Worm (Caenorhabditis elegans): ENCODE data around the gene npax-3.

The npax-3 gene

ce11 chrIV:10832148-10832547, 4.2 kb upstream of the npax-3 start, which contains the start of gene best-15:
Gene best-15 (minus strand): TSS chrIV:10832248.
- no peak for TF ChIP-seq nhr-11 (tag; optimal IDR thresholded peaks at IDR 0.05)
- TF ChIP-seq aha-1 (tag; optimal IDR thresholded peaks at IDR 0.05) = no peak
- TF ChIP-seq unc-86 (tag; optimal IDR thresholded peaks at IDR 0.05) = no peak
- TF ChIP-seq zag-1 (tag; optimal IDR thresholded peaks at IDR 0.05) = no peak
- TF ChIP-seq dsc-1 (tag; optimal IDR thresholded peaks at IDR 0.05) = no peak
- no peak for TF ChIP-seq fkh-8 (tag; optimal IDR thresholded peaks at IDR 0.05)
- no peak for TF ChIP-seq nhr-77 (tag; optimal IDR thresholded peaks at IDR 0.05)
- TF ChIP-seq lsy-2 (tag; optimal IDR thresholded peaks at IDR 0.05) = no peak
- TF ChIP-seq blmp-1 (tag; optimal IDR thresholded peaks at IDR 0.05) = no peak
- TF ChIP-seq efl-3 (GFP tag; optimal IDR thresholded peaks at IDR 0.05) = no peak
- no peak for TF ChIP-seq ceh-82 (tag; optimal IDR thresholded peaks at IDR 0.05)
- no peak for TF ChIP-seq grh-1 (GFP tag; IDR thresholded peaks at IDR 0.05)
- no peak for TF ChIP-seq unc-98 (GFP tag; IDR thresholded peaks at IDR 0.05)

- TF ChIP-seq lin-13 (GFP tag; optimal IDR thresholded peaks at IDR 0.05) (no peak), mef-2 (tag; optimal IDR thresholded peaks at IDR 0.05) (no peak), sox-4 (tag; optimal IDR thresholded peaks at IDR 0.05) (no peak), sptf-1 (tag; optimal IDR thresholded peaks at IDR 0.05) (no peak), unc-130 (tag; optimal IDR thresholded peaks at IDR 0.05) (no peak), skn-1 (tag; optimal IDR thresholded peaks at IDR 0.05) (no peak), unc-86 (tag; optimal IDR thresholded peaks at IDR 0.05) (no peak), C16A3.4 (tag; optimal IDR thresholded peaks at IDR 0.05) (no peak), lin-35 (GFP tag; optimal IDR thresholded peaks at IDR 0.05) (no peak), fkh-10 (GFP tag; optimal IDR thresholded peaks at IDR 0.05) (no peak), blmp-1 (tag; optimal IDR thresholded peaks at IDR 0.05) (no peak), zip-4 (GFP tag; optimal IDR thresholded peaks at IDR 0.05) (no peak), nhr-71 (tag; optimal IDR thresholded peaks at IDR 0.05) (no peak)
Measured at ce11 chrIV:10826029-10826428, 1.9 kb downstream of the npax-3 start.

ce11 chrIV:10825383-10825782, 2.6 kb downstream of the npax-3 start:
- TF ChIP-seq hlh-4 (tag; optimal IDR thresholded peaks at IDR 0.05) (no peak), nhr-19 (GFP tag; conservative IDR thresholded peaks at IDR 0.05) (no peak)

ce11 chrIV:10821672-10822304, 6.2 kb downstream of the npax-3 start:
- TF ChIP-seq zag-1 (tag; optimal IDR thresholded peaks at IDR 0.05) = peak; percentile 67
- no peak for TF ChIP-seq grh-1 (GFP tag; IDR thresholded peaks at IDR 0.05)
- TF ChIP-seq nhr-84 (tag; optimal IDR thresholded peaks at IDR 0.05) = no peak
- no peak for TF ChIP-seq efl-3 (GFP tag; optimal IDR thresholded peaks at IDR 0.05)
- no peak for TF ChIP-seq hlh-17 (GFP tag; optimal IDR thresholded peaks at IDR 0.05; ENCODE audit: borderline replicate concordance)
- peak; percentile 86 for TF ChIP-seq fos-1 (tag; optimal IDR thresholded peaks at IDR 0.05)
- TF ChIP-seq ceh-8 (GFP tag; optimal IDR thresholded peaks at IDR 0.05) = peak; percentile 41
- peak; percentile 66 for TF ChIP-seq ceh-88 (GFP tag; IDR thresholded peaks at IDR 0.05)
- peak; percentile 20 for TF ChIP-seq sup-37 (GFP tag; optimal IDR thresholded peaks at IDR 0.05)
- peak; percentile 85 for TF ChIP-seq fkh-10 (GFP tag; optimal IDR thresholded peaks at IDR 0.05)
- peak; percentile 78 for TF ChIP-seq rnt-1 (tag; optimal IDR thresholded peaks at IDR 0.05)
- TF ChIP-seq fkh-8 (tag; optimal IDR thresholded peaks at IDR 0.05) = peak; percentile 86
- no peak for TF ChIP-seq tlp-1 (tag; optimal IDR thresholded peaks at IDR 0.05)
- TF ChIP-seq pag-3 (tag; optimal IDR thresholded peaks at IDR 0.05; ENCODE audit: borderline replicate concordance, insufficient read depth) = no peak
- peak; percentile 25 for TF ChIP-seq F16B12.6 (tag; optimal IDR thresholded peaks at IDR 0.05)
- TF ChIP-seq unc-62 (GFP tag; optimal IDR thresholded peaks at IDR 0.05) = no peak
- TF ChIP-seq ces-1 (GFP tag; optimal IDR thresholded peaks at IDR 0.05) = no peak
- TF ChIP-seq lin-35 (GFP tag; optimal IDR thresholded peaks at IDR 0.05) = peak; percentile 75 to 84
- peak; percentile 16 for TF ChIP-seq dsc-1 (tag; optimal IDR thresholded peaks at IDR 0.05)
- no peak for TF ChIP-seq hlh-4 (tag; optimal IDR thresholded peaks at IDR 0.05)
- no peak for TF ChIP-seq lin-15B (tag; optimal IDR thresholded peaks at IDR 0.05)
- TF ChIP-seq pqm-1 (tag; optimal IDR thresholded peaks at IDR 0.05) = no peak
- TF ChIP-seq mab-9 (GFP tag; IDR thresholded peaks at IDR 0.05) = no peak
- peak; percentile 83 for TF ChIP-seq mep-1 (tag; optimal IDR thresholded peaks at IDR 0.05)
- TF ChIP-seq C16A3.4 (tag; optimal IDR thresholded peaks at IDR 0.05) = peak; percentile 94
- peak; percentile 62 for TF ChIP-seq skn-1 (tag; optimal IDR thresholded peaks at IDR 0.05)
- peak; percentile 89 for TF ChIP-seq nhr-20 (tag; optimal IDR thresholded peaks at IDR 0.05)
- no peak for TF ChIP-seq sox-4 (tag; optimal IDR thresholded peaks at IDR 0.05)
- TF ChIP-seq irx-1 (tag; optimal IDR thresholded peaks at IDR 0.05) = peak; percentile 64
- TF ChIP-seq nhr-76 (tag; optimal IDR thresholded peaks at IDR 0.05) = no peak
- peak in 1 of 2 experiments; percentile 84 for TF ChIP-seq mdl-1 (tag; optimal IDR thresholded peaks at IDR 0.05)
